Fruit fly (Drosophila melanogaster) whole organism, embryonic: ENCODE results near the gene CG43815.

Experiments used
- CG10267 ChIP-seq: fragments of 200-800 bp; sonication (Bioruptor generic); optimal IDR thresholded peaks from 2 replicates; lab custom pipeline; 2018; ENCODE audit warnings: missing biosample characterization, mild to moderate bottlenecking, missing genetic modification characterization, moderate library complexity
- CG10321 ChIP-seq: fragments of 200-800 bp; sonication (Bioruptor generic); IDR thresholded peaks from 2 replicates; pipeline ENCODE4 v1.3.6; 2022; ENCODE audit warnings: missing biosample characterization, missing genetic modification characterization
- CG10462 ChIP-seq: fragments of 200-800 bp; sonication (Bioruptor generic); optimal IDR thresholded peaks from 2 replicates; lab custom pipeline; 2016; ENCODE audit warnings: missing biosample characterization, missing genetic modification characterization
- CG10979 ChIP-seq: fragments of 200-800 bp; sonication (Bioruptor generic); optimal IDR thresholded peaks from 2 replicates; lab custom pipeline; 2018; ENCODE audit warnings: missing biosample characterization, mild to moderate bottlenecking, missing genetic modification characterization, moderate library complexity
- CG11560 ChIP-seq: fragments of 200-800 bp; sonication (Bioruptor generic); IDR thresholded peaks from 3 replicates; pipeline ENCODE4 v1.3.6; 2022; ENCODE audit warnings: missing biosample characterization, missing genetic modification characterization
- CG12236 ChIP-seq: fragments of 200-800 bp; sonication (Bioruptor generic); optimal IDR thresholded peaks from 2 replicates; lab custom pipeline; 2016; ENCODE audit warnings: missing biosample characterization, missing genetic modification characterization
- CG13123 ChIP-seq: fragments of 200-800 bp; sonication (Bioruptor generic); optimal IDR thresholded peaks from 2 replicates; lab custom pipeline; 2016; ENCODE audit warnings: missing biosample characterization, missing genetic modification characterization
- CG14050 ChIP-seq: fragments of 200-800 bp; sonication (Bioruptor generic); IDR thresholded peaks from 3 replicates; pipeline ENCODE4 v1.3.6; 2022; ENCODE audit warnings: missing biosample characterization, missing genetic modification characterization
- CG14965 ChIP-seq: fragments of 200-800 bp; sonication (Bioruptor generic); optimal IDR thresholded peaks from 2 replicates; lab custom pipeline; 2016; ENCODE audit warnings: missing biosample characterization, missing genetic modification characterization, borderline replicate concordance
- CG16815 ChIP-seq: fragments of 200-800 bp; sonication (Bioruptor generic); optimal IDR thresholded peaks from 3 replicates; lab custom pipeline; 2017; ENCODE audit warnings: missing biosample characterization, mild to moderate bottlenecking, missing genetic modification characterization
- CG16863 ChIP-seq: fragments of 200-800 bp; sonication (Bioruptor generic); optimal IDR thresholded peaks from 3 replicates; lab custom pipeline; 2016; ENCODE audit warnings: missing biosample characterization, missing genetic modification characterization
- CG17328 ChIP-seq: fragments of 200-800 bp; sonication (Bioruptor generic); IDR thresholded peaks from 2 replicates; pipeline ENCODE4 v1.3.6; 2022; ENCODE audit warnings: missing biosample characterization, missing genetic modification characterization
- CG17568 ChIP-seq: fragments of 200-800 bp; sonication (Bioruptor generic); optimal IDR thresholded peaks from 2 replicates; lab custom pipeline; 2018; ENCODE audit warnings: missing biosample characterization, mild to moderate bottlenecking, missing genetic modification characterization, moderate library complexity
- CG2875 ChIP-seq: fragments of 200-800 bp; sonication (Bioruptor generic); optimal IDR thresholded peaks from 2 replicates; lab custom pipeline; 2017; ENCODE audit warnings: missing biosample characterization, mild to moderate bottlenecking, missing genetic modification characterization, missing genetic modification reagents
- CG2889 ChIP-seq: fragments of 200-800 bp; sonication (Bioruptor generic); IDR thresholded peaks from 3 replicates; pipeline ENCODE4 v1.3.6; 2022; ENCODE audit warnings: missing biosample characterization, missing genetic modification characterization
- CG3407 ChIP-seq: fragments of 200-800 bp; sonication (Bioruptor generic); optimal IDR thresholded peaks from 2 replicates; lab custom pipeline; 2018; ENCODE audit warnings: missing biosample characterization, mild to moderate bottlenecking, missing genetic modification characterization
- CG34224 ChIP-seq: fragments of 200-800 bp; sonication (Bioruptor generic); IDR thresholded peaks from 3 replicates; pipeline ENCODE4 v1.3.6; 2022; ENCODE audit warnings: missing biosample characterization, missing genetic modification characterization; ENCODE audit not compliant: partially characterized antibody
- CG4360 ChIP-seq: fragments of 200-800 bp; sonication (Bioruptor generic); IDR thresholded peaks from 2 replicates; pipeline ENCODE4 v1.3.6; 2022; ENCODE audit warnings: missing biosample characterization, missing genetic modification characterization
- CG5953 ChIP-seq: fragments of 200-800 bp; sonication (Bioruptor generic); IDR thresholded peaks from 2 replicates; pipeline ENCODE4 v1.3.6; 2022; ENCODE audit warnings: missing biosample characterization, missing genetic modification characterization
- CG6254 ChIP-seq: fragments of 200-800 bp; sonication (Bioruptor generic); optimal IDR thresholded peaks from 3 replicates; lab custom pipeline; 2017; ENCODE audit warnings: mild to moderate bottlenecking, missing biosample characterization, missing genetic modification reagents, missing genetic modification characterization
- CG6765 ChIP-seq: fragments of 200-800 bp; sonication (Bioruptor generic); optimal IDR thresholded peaks from 3 replicates; lab custom pipeline; 2017; ENCODE audit warnings: missing biosample characterization, mild to moderate bottlenecking, missing genetic modification characterization
- CG7839 ChIP-seq: fragments of 200-800 bp; sonication (Bioruptor generic); optimal IDR thresholded peaks from 3 replicates; lab custom pipeline; 2018; ENCODE audit warnings: missing biosample characterization, mild to moderate bottlenecking, missing genetic modification characterization, moderate library complexity
- CG7928 ChIP-seq: fragments of 200-800 bp; sonication (Bioruptor generic); optimal IDR thresholded peaks from 2 replicates; lab custom pipeline; 2017; ENCODE audit warnings: missing biosample characterization, mild to moderate bottlenecking, missing genetic modification characterization
- CG8281 ChIP-seq: fragments of 200-800 bp; sonication (Bioruptor generic); optimal IDR thresholded peaks from 2 replicates; lab custom pipeline; 2018; ENCODE audit warnings: missing biosample characterization, mild to moderate bottlenecking, missing genetic modification characterization, moderate library complexity
- D ChIP-seq, 2 experiments: fragments of 200-800 bp in 1 of 2; fragments of >200 bp in 1 of 2; sonication (Bioruptor generic) in 1 of 2; optimal IDR thresholded peaks; 2 replicates in 1 of 2; 3 replicates in 1 of 2; lab custom pipeline; 2017; ENCODE audit warnings: mild to moderate bottlenecking in 1 of 2, missing biosample characterization in 1 of 2, missing genetic modification characterization in 1 of 2, missing genetic modification reagents in 1 of 2
- Dad ChIP-seq: fragments of 200-800 bp; sonication (Bioruptor generic); optimal IDR thresholded peaks from 3 replicates; lab custom pipeline; 2016; ENCODE audit warnings: missing biosample characterization, missing genetic modification characterization
- Dip3 ChIP-seq: fragments of 200-800 bp; sonication (Bioruptor generic); optimal IDR thresholded peaks from 3 replicates; lab custom pipeline; 2016; ENCODE audit warnings: missing biosample characterization, missing genetic modification characterization
- Ets65A ChIP-seq: fragments of 200-800 bp; sonication (Bioruptor generic); peaks from one replicate; lab custom pipeline; 2016; ENCODE audit warnings: missing biosample characterization, missing genetic modification characterization
- Lhr ChIP-seq: fragments of 200-800 bp; sonication (Bioruptor generic); optimal IDR thresholded peaks from 3 replicates; lab custom pipeline; 2017; ENCODE audit warnings: mild to moderate bottlenecking, missing biosample characterization, missing genetic modification reagents, missing genetic modification characterization
- Lim3 ChIP-seq: fragments of 200-800 bp; sonication (Bioruptor generic); IDR thresholded peaks from 2 replicates; pipeline ENCODE4 v1.3.6; 2022; ENCODE audit warnings: missing biosample characterization, missing genetic modification characterization
- Mad ChIP-seq: fragments of 200-800 bp; sonication (Bioruptor generic); optimal IDR thresholded peaks from 2 replicates; lab custom pipeline; 2016; ENCODE audit warnings: missing biosample characterization, missing genetic modification characterization
- Nf-YA ChIP-seq: fragments of 200-800 bp; sonication (Bioruptor generic); IDR thresholded peaks from 2 replicates; pipeline ENCODE4 v1.3.6; 2022; ENCODE audit warnings: missing biosample characterization, missing genetic modification characterization
- ara ChIP-seq: fragments of 200-800 bp; sonication (Bioruptor generic); IDR thresholded peaks from 2 replicates; pipeline ENCODE4 v1.3.6; 2022; ENCODE audit warnings: missing biosample characterization, missing genetic modification characterization
- bab2 ChIP-seq: fragments of 200-800 bp; sonication (Bioruptor generic); optimal IDR thresholded peaks from 2 replicates; lab custom pipeline; 2016; ENCODE audit warnings: missing biosample characterization, missing genetic modification characterization
- cg ChIP-seq: fragments of 200-800 bp; sonication (Bioruptor generic); optimal IDR thresholded peaks from 3 replicates; lab custom pipeline; 2019; ENCODE audit warnings: missing biosample characterization, mild to moderate bottlenecking, missing genetic modification characterization, moderate library complexity
- chif ChIP-seq, 2 experiments: fragments of 200-800 bp; sonication (Bioruptor generic); optimal IDR thresholded peaks; 3 replicates each; lab custom pipeline; 2016; ENCODE audit warnings: missing biosample characterization in 2 of 2, missing genetic modification characterization in 2 of 2
- corto ChIP-seq: fragments of 200-800 bp; sonication (Bioruptor generic); optimal IDR thresholded peaks from 2 replicates; lab custom pipeline; 2016; ENCODE audit warnings: missing biosample characterization, mild to moderate bottlenecking, missing genetic modification characterization, moderate library complexity
- crc ChIP-seq: fragments of 200-800 bp; sonication (Bioruptor generic); optimal IDR thresholded peaks from 2 replicates; lab custom pipeline; 2016; ENCODE audit warnings: missing biosample characterization, missing genetic modification characterization
- croc ChIP-seq: fragments of 200-800 bp; sonication (Bioruptor generic); conservative IDR thresholded peaks from 3 replicates; pipeline ENCODE4 v1.3.6; 2022; ENCODE audit warnings: missing biosample characterization, missing genetic modification characterization
- crol ChIP-seq: fragments of 200-800 bp; sonication (Bioruptor generic); IDR thresholded peaks from 2 replicates; pipeline ENCODE4 v1.3.6; 2022; ENCODE audit warnings: missing biosample characterization, missing genetic modification characterization
- cwo ChIP-seq: fragments of 200-800 bp; sonication (Bioruptor generic); optimal IDR thresholded peaks from 3 replicates; lab custom pipeline; 2017; ENCODE audit warnings: missing biosample characterization, missing genetic modification characterization, mild to moderate bottlenecking, moderate library complexity, missing genetic modification reagents
- emc ChIP-seq: fragments of 200-800 bp; sonication (Bioruptor generic); optimal IDR thresholded peaks from 2 replicates; lab custom pipeline; 2016; ENCODE audit warnings: missing biosample characterization, missing genetic modification characterization
- gem ChIP-seq: fragments of 200-800 bp; sonication (Bioruptor generic); optimal IDR thresholded peaks from 2 replicates; lab custom pipeline; 2019; ENCODE audit warnings: missing biosample characterization, mild to moderate bottlenecking, missing genetic modification characterization, moderate library complexity
- luna ChIP-seq: fragments of 200-800 bp; sonication (Bioruptor generic); optimal IDR thresholded peaks from 2 replicates; lab custom pipeline; 2016; ENCODE audit warnings: missing biosample characterization, missing genetic modification characterization
- nau ChIP-seq: fragments of 200-800 bp; sonication (Bioruptor generic); optimal IDR thresholded peaks from 3 replicates; lab custom pipeline; 2017; ENCODE audit warnings: missing biosample characterization, mild to moderate bottlenecking, missing genetic modification characterization, missing genetic modification reagents
- nom ChIP-seq: fragments of 200-800 bp; sonication (Bioruptor generic); optimal IDR thresholded peaks from 2 replicates; lab custom pipeline; 2017; ENCODE audit warnings: missing biosample characterization, missing genetic modification characterization, mild to moderate bottlenecking, moderate library complexity, missing genetic modification reagents
- seq ChIP-seq: fragments of 200-800 bp; sonication (Bioruptor generic); IDR thresholded peaks from 2 replicates; pipeline ENCODE4 v1.3.6; 2022; ENCODE audit warnings: missing biosample characterization, missing genetic modification characterization
- slbo ChIP-seq: fragments of 200-800 bp; sonication (Bioruptor generic); IDR thresholded peaks from 2 replicates; pipeline ENCODE4 v1.3.6; 2022; ENCODE audit warnings: missing biosample characterization, missing genetic modification characterization
- slou ChIP-seq: fragments of 200-800 bp; sonication (Bioruptor generic); optimal IDR thresholded peaks from 3 replicates; lab custom pipeline; 2016; ENCODE audit warnings: missing biosample characterization, missing genetic modification characterization

The CG43815 gene

DNA sequence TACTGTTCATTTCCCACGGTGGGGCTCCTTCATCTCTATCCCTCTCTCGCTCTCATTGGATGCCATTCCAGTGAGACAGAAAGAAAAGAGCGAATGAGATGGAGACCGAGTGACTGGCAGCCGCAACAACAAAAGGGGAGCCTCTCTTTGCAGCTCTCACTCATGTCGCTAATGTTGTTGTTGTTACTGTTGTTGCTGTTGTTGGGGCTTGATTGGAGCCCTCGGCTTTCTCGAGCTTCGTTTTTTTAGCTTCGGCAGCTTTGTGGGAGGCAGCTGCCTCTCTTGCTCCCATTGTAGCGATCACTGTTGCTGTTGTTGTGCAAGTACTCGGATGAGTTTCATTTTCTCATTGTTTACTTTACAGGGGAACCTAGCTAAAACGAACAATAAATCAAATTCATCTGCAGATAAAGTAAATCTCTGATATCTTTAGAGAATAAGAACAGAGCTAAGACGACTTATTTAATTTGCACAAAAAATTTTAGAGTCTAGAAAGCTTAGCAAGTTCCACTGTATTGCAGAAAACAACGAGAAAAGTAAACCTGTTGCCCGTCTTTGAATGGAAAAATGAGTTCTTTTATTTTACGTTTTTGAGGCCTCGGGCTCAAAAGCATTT is 41.7 kb upstream of the CG43815 start (continued):
- TF ChIP-seq emc (GFP tag; lab: Kevin White, UChicago) (no peak), CG10267 (tag; lab: Kevin White, UChicago) (peak; percentile 42), crc (GFP tag; lab: Kevin White, UChicago) (no peak), corto (GFP tag; lab: Kevin White, UChicago) (peak; percentile 28), crol (GFP tag; lab: Robert Waterston, UW) (no peak; the same call in 1 of the 2 replicates), Dad (GFP tag; lab: Kevin White, UChicago) (no peak), CG13123 (GFP tag; lab: Kevin White, UChicago) (peak; percentile 23), CG17328 (peak; percentile 65; the same call in 1 of the 2 replicates), Ets65A (GFP tag; lab: Kevin White, UChicago) (peak; percentile 81), CG6765 (GFP tag; lab: Kevin White, UChicago) (no peak), nau (GFP tag; lab: Kevin White, UChicago) (peak; percentile 9), CG3407 (peak; percentile 7), CG10321 (GFP tag; lab: Robert Waterston, UW) (no peak), CG6254 (GFP tag; lab: Kevin White, UChicago) (peak; percentile 11), CG14050 (peak; percentile 28; the same call in 1 of the 3 replicates), Dip3 (GFP tag; lab: Kevin White, UChicago) (peak; percentile 5), Lim3 (GFP tag; lab: Robert Waterston, UW) (no peak), ara (GFP tag; lab: Robert Waterston, UW) (peak; percentile 75), cwo (GFP tag; lab: Kevin White, UChicago) (no peak), CG14965 (GFP tag; lab: Kevin White, UChicago) (no peak), CG16863 (GFP tag; lab: Kevin White, UChicago) (peak; percentile 15), Mad (GFP tag; lab: Kevin White, UChicago) (no peak), slbo (peak; percentile 63), croc (GFP tag; lab: Robert Waterston, UW) (peak; percentile 45; the same call in 1 of the 3 replicates), nom (peak; percentile 38), luna (GFP tag; lab: Kevin White, UChicago) (peak; percentile 27), CG16815 (GFP tag; lab: Kevin White, UChicago) (no peak), Lhr (GFP tag; lab: Kevin White, UChicago) (no peak), CG34224 (GFP tag; lab: Robert Waterston, UW) (no peak), CG10462 (GFP tag; lab: Kevin White, UChicago) (peak; percentile 11), CG7839 (tag; lab: Kevin White, UChicago) (peak; percentile 70), CG2875 (GFP tag; lab: Kevin White, UChicago) (no peak), CG7928 (GFP tag; lab: Kevin White, UChicago) (no peak), cg (no peak), slou (GFP tag; lab: Kevin White, UChicago) (no peak), bab2 (GFP tag; lab: Kevin White, UChicago) (peak; percentile 32), CG2889 (GFP tag; lab: Robert Waterston, UW) (0 out of 3 replicates have a peak, but pooled peaks have one; percentile 10), chif (GFP tag; optimal IDR thresholded peaks at IDR 0.05; lab: Kevin White, UChicago) (peak in 1 of 2 experiments; percentile 47), CG10979 (tag; lab: Kevin White, UChicago) (peak; percentile 68), CG8281 (tag; lab: Kevin White, UChicago) (no peak), D (optimal IDR thresholded peaks at IDR 0.05; lab: Kevin White, UChicago) (no peak), D (GFP tag; optimal IDR thresholded peaks at IDR 0.05; lab: Kevin White, UChicago) (peak; percentile 29), CG11560 (tag; lab: Robert Waterston, UW) (no peak), CG17568 (GFP tag; lab: Kevin White, UChicago) (peak; percentile 13), Nf-YA (GFP tag; lab: Robert Waterston, UW) (no peak), CG5953 (no peak), CG4360 (GFP tag; lab: Robert Waterston, UW) (peak; percentile 90), CG12236 (GFP tag; lab: Kevin White, UChicago) (peak; percentile 39), seq (peak; percentile 41; the same call in 1 of the 2 replicates), gem (tag; lab: Kevin White, UChicago) (peak; percentile 74)
